Fruit fly (Drosophila melanogaster) S2 (cell line): Measurements from ENCODE around the gene Ktch.

ENCODE experiments used
- CG8478 ChIP-seq: fragments of >200 bp; optimal IDR thresholded peaks from 2 replicates; lab custom pipeline; 2018
- CTCF ChIP-seq, 2 experiments: fragments of >200 bp; optimal IDR thresholded peaks; 2 replicates each; lab custom pipeline; 2018

dm6 chr3R:31141691-31142090, 11.2 kb upstream of the Ktch start:
- TF ChIP-seq CTCF (optimal IDR thresholded peaks at IDR 0.05; lab: Kevin White, UChicago) (no peak), CG8478 (lab: Kevin White, UChicago) (no peak)
